Fruit fly (Drosophila melanogaster) whole organism, embryonic: ENCODE data around the gene CG11695.

Experiments used
- Antp ChIP-seq: fragments of 200-800 bp; sonication (Bioruptor generic); optimal IDR thresholded peaks from 3 replicates; lab custom pipeline; 2016; ENCODE audit warnings: missing biosample characterization, missing genetic modification characterization
- B-H2 ChIP-seq: fragments of 200-800 bp; sonication (Bioruptor generic); optimal IDR thresholded peaks from 2 replicates; lab custom pipeline; 2018; ENCODE audit warnings: missing biosample characterization, mild to moderate bottlenecking, missing genetic modification characterization
- Blimp-1 ChIP-seq: fragments of 200-800 bp; sonication (Bioruptor generic); optimal IDR thresholded peaks from 3 replicates; lab custom pipeline; 2018; ENCODE audit warnings: missing biosample characterization, missing genetic modification characterization, mild to moderate bottlenecking, moderate library complexity, missing genetic modification reagents
- C15 ChIP-seq: fragments of 200-800 bp; sonication (Bioruptor generic); IDR thresholded peaks from 3 replicates; pipeline ENCODE4 v1.3.6; 2022; ENCODE audit warnings: missing biosample characterization, missing genetic modification characterization
- CG10462 ChIP-seq: fragments of 200-800 bp; sonication (Bioruptor generic); optimal IDR thresholded peaks from 2 replicates; lab custom pipeline; 2016; ENCODE audit warnings: missing biosample characterization, missing genetic modification characterization
- CG11456 ChIP-seq: fragments of 200-800 bp; sonication (Bioruptor generic); IDR thresholded peaks from 3 replicates; pipeline ENCODE4 v1.3.6; 2022; ENCODE audit warnings: missing biosample characterization, missing genetic modification characterization
- CG13624 ChIP-seq: fragments of 200-800 bp; sonication (Bioruptor generic); optimal IDR thresholded peaks from 2 replicates; lab custom pipeline; 2016; ENCODE audit warnings: missing biosample characterization, missing genetic modification characterization
- CG15479 ChIP-seq: fragments of 200-800 bp; sonication (Bioruptor generic); optimal IDR thresholded peaks from 3 replicates; lab custom pipeline; 2019; ENCODE audit warnings: missing biosample characterization, mild to moderate bottlenecking, missing genetic modification characterization, moderate library complexity
- CG17359 ChIP-seq: fragments of 200-800 bp; sonication (Bioruptor generic); optimal IDR thresholded peaks from 3 replicates; lab custom pipeline; 2018; ENCODE audit warnings: missing biosample characterization, mild to moderate bottlenecking, missing genetic modification characterization, moderate library complexity
- CG17802 ChIP-seq: fragments of 200-800 bp; sonication (Bioruptor generic); optimal IDR thresholded peaks from 2 replicates; lab custom pipeline; 2018; ENCODE audit warnings: missing biosample characterization, mild to moderate bottlenecking, missing genetic modification characterization, moderate library complexity
- CG17829 ChIP-seq: fragments of 200-800 bp; optimal IDR thresholded peaks from 2 replicates; lab custom pipeline; 2019; ENCODE audit warnings: missing biosample characterization, mild to moderate bottlenecking, missing genetic modification characterization, moderate library complexity
- CG31224 ChIP-seq: fragments of 200-800 bp; sonication (Bioruptor generic); IDR thresholded peaks from 2 replicates; pipeline ENCODE4 v1.3.6; 2022; ENCODE audit warnings: missing biosample characterization, missing genetic modification characterization
- CG42726 ChIP-seq: fragments of 200-800 bp; sonication (Bioruptor generic); IDR thresholded peaks from 2 replicates; pipeline ENCODE4 v1.3.6; 2022; ENCODE audit warnings: missing biosample characterization, missing genetic modification characterization; ENCODE audit not compliant: partially characterized antibody
- CG5953 ChIP-seq: fragments of 200-800 bp; sonication (Bioruptor generic); IDR thresholded peaks from 2 replicates; pipeline ENCODE4 v1.3.6; 2022; ENCODE audit warnings: missing biosample characterization, missing genetic modification characterization
- CG6683 ChIP-seq: fragments of 200-800 bp; sonication (Bioruptor generic); optimal IDR thresholded peaks from 2 replicates; lab custom pipeline; 2017; ENCODE audit warnings: missing biosample characterization, mild to moderate bottlenecking, missing genetic modification characterization, missing genetic modification reagents
- CG8290 ChIP-seq, 3 experiments: fragments of 200-800 bp; sonication (Bioruptor generic); optimal IDR thresholded peaks; 2 replicates each; lab custom pipeline; 2016 to 2019; ENCODE audit warnings: missing biosample characterization in 3 of 3, missing genetic modification characterization in 3 of 3, mild to moderate bottlenecking in 2 of 3, moderate library complexity in 1 of 3
- CG9215 ChIP-seq: fragments of 200-800 bp; sonication (Bioruptor generic); IDR thresholded peaks from 2 replicates; pipeline ENCODE4 v1.3.6; 2022; ENCODE audit warnings: missing biosample characterization, missing genetic modification characterization
- CTCF ChIP-seq: fragments of 200-800 bp; sonication (Bioruptor generic); optimal IDR thresholded peaks from 2 replicates; lab custom pipeline; 2017; ENCODE audit warnings: missing biosample characterization, mild to moderate bottlenecking, missing genetic modification characterization, moderate library complexity
- Doc3 ChIP-seq: fragments of 200-800 bp; sonication (Bioruptor generic); IDR thresholded peaks from 3 replicates; pipeline ENCODE4 v1.3.6; 2022; ENCODE audit warnings: missing biosample characterization, missing genetic modification characterization; ENCODE audit not compliant: partially characterized antibody
- E2f1 ChIP-seq: fragments of 200-800 bp; sonication (Bioruptor generic); IDR thresholded peaks from 2 replicates; pipeline ENCODE4 v1.3.6; 2022; ENCODE audit warnings: missing biosample characterization, missing genetic modification characterization
- Ets97D ChIP-seq: fragments of 200-800 bp; sonication (Bioruptor generic); optimal IDR thresholded peaks from 3 replicates; lab custom pipeline; 2016; ENCODE audit warnings: missing biosample characterization, missing genetic modification characterization
- HHEX ChIP-seq: fragments of 200-800 bp; sonication (Bioruptor generic); optimal IDR thresholded peaks from 3 replicates; lab custom pipeline; 2017; ENCODE audit warnings: missing biosample characterization, mild to moderate bottlenecking, missing genetic modification characterization, missing genetic modification reagents
- HmgD ChIP-seq: fragments of 200-800 bp; sonication (Bioruptor generic); optimal IDR thresholded peaks from 3 replicates; lab custom pipeline; 2016; ENCODE audit warnings: missing biosample characterization, missing genetic modification characterization
- Lim3 ChIP-seq: fragments of 200-800 bp; sonication (Bioruptor generic); IDR thresholded peaks from 2 replicates; pipeline ENCODE4 v1.3.6; 2022; ENCODE audit warnings: missing biosample characterization, missing genetic modification characterization
- MBD-R2 ChIP-seq: fragments of 200-800 bp; sonication (Bioruptor generic); IDR thresholded peaks from 2 replicates; pipeline ENCODE4 v1.3.6; 2022; ENCODE audit warnings: missing biosample characterization, missing genetic modification characterization
- Mes4 ChIP-seq: fragments of 200-800 bp; sonication (Bioruptor generic); optimal IDR thresholded peaks from 2 replicates; lab custom pipeline; 2016; ENCODE audit warnings: missing biosample characterization, missing genetic modification characterization
- Nf-YC ChIP-seq: fragments of 200-800 bp; optimal IDR thresholded peaks from 3 replicates; lab custom pipeline; 2019; ENCODE audit warnings: missing biosample characterization, mild to moderate bottlenecking, missing genetic modification characterization, moderate library complexity
- Oaz ChIP-seq: fragments of 200-800 bp; sonication (Bioruptor generic); IDR thresholded peaks from 2 replicates; pipeline ENCODE4 v1.3.6; 2022; ENCODE audit warnings: missing biosample characterization, missing genetic modification characterization
- Scr ChIP-seq: fragments of 200-800 bp; sonication (Bioruptor generic); IDR thresholded peaks from 2 replicates; pipeline ENCODE4 v1.3.6; 2022; ENCODE audit warnings: missing biosample characterization, missing genetic modification characterization; ENCODE audit not compliant: partially characterized antibody
- Sox102F ChIP-seq: fragments of 200-800 bp; sonication (Bioruptor generic); optimal IDR thresholded peaks from 2 replicates; lab custom pipeline; 2018; ENCODE audit warnings: missing biosample characterization, mild to moderate bottlenecking, missing genetic modification characterization, moderate library complexity
- Taf1 ChIP-seq: fragments of 200-800 bp; sonication (Bioruptor generic); IDR thresholded peaks from 2 replicates; pipeline ENCODE4 v1.3.6; 2022; ENCODE audit warnings: missing biosample characterization, missing genetic modification characterization
- Trl ChIP-seq, 3 experiments: fragments of >200 bp in 2 of 3; fragments of 200-800 bp in 1 of 3; sonication (Bioruptor generic) in 1 of 3; optimal IDR thresholded peaks; 2 replicates in 1 of 3; 3 replicates in 2 of 3; lab custom pipeline; 2016 to 2017; ENCODE audit warnings: missing biosample characterization in 1 of 3, missing genetic modification characterization in 1 of 3
- YL-1 ChIP-seq: fragments of 200-800 bp; sonication (Bioruptor generic); optimal IDR thresholded peaks from 3 replicates; lab custom pipeline; 2017; ENCODE audit warnings: missing biosample characterization, mild to moderate bottlenecking, missing genetic modification characterization
- btn ChIP-seq: fragments of 200-800 bp; sonication (Bioruptor generic); optimal IDR thresholded peaks from 2 replicates; lab custom pipeline; 2016; ENCODE audit warnings: missing biosample characterization, missing genetic modification characterization
- da ChIP-seq: fragments of 200-800 bp; sonication (Bioruptor generic); optimal IDR thresholded peaks from 2 replicates; lab custom pipeline; 2016; ENCODE audit warnings: missing biosample characterization, missing genetic modification characterization
- emc ChIP-seq: fragments of 200-800 bp; sonication (Bioruptor generic); optimal IDR thresholded peaks from 2 replicates; lab custom pipeline; 2016; ENCODE audit warnings: missing biosample characterization, missing genetic modification characterization
- fru ChIP-seq: fragments of >200 bp; optimal IDR thresholded peaks from 2 replicates; lab custom pipeline; 2017
- gem ChIP-seq: fragments of 200-800 bp; sonication (Bioruptor generic); optimal IDR thresholded peaks from 2 replicates; lab custom pipeline; 2019; ENCODE audit warnings: missing biosample characterization, mild to moderate bottlenecking, missing genetic modification characterization, moderate library complexity
- gfzf ChIP-seq: fragments of 200-800 bp; sonication (Bioruptor generic); optimal IDR thresholded peaks from 2 replicates; lab custom pipeline; 2016; ENCODE audit warnings: missing biosample characterization, mild to moderate bottlenecking, missing genetic modification characterization, moderate library complexity
- klu ChIP-seq: fragments of 200-800 bp; sonication (Bioruptor generic); IDR thresholded peaks from 2 replicates; pipeline ENCODE4 v1.3.6; 2022; ENCODE audit warnings: missing biosample characterization, missing genetic modification characterization
- lab ChIP-seq: fragments of 200-800 bp; sonication (Bioruptor generic); optimal IDR thresholded peaks from 3 replicates; lab custom pipeline; 2017; ENCODE audit warnings: missing biosample characterization, missing genetic modification characterization, mild to moderate bottlenecking, moderate library complexity, missing genetic modification reagents
- oc ChIP-seq: fragments of 200-800 bp; sonication (Bioruptor generic); optimal IDR thresholded peaks from 2 replicates; lab custom pipeline; 2018; ENCODE audit warnings: missing biosample characterization, mild to moderate bottlenecking, missing genetic modification characterization, moderate library complexity
- pfk ChIP-seq: fragments of 200-800 bp; sonication (Bioruptor generic); optimal IDR thresholded peaks from 2 replicates; lab custom pipeline; 2018; ENCODE audit warnings: missing biosample characterization, mild to moderate bottlenecking, missing genetic modification characterization, moderate library complexity
- sna ChIP-seq: fragments of 200-800 bp; sonication (Bioruptor generic); IDR thresholded peaks from 2 replicates; pipeline ENCODE4 v1.3.6; 2022; ENCODE audit warnings: missing biosample characterization, missing genetic modification characterization; ENCODE audit not compliant: partially characterized antibody
- sug ChIP-seq: fragments of 200-800 bp; optimal IDR thresholded peaks from 2 replicates; lab custom pipeline; 2019; ENCODE audit warnings: missing biosample characterization, mild to moderate bottlenecking, missing genetic modification characterization, moderate library complexity
- tin ChIP-seq: fragments of 200-800 bp; sonication (Bioruptor generic); optimal IDR thresholded peaks from 3 replicates; lab custom pipeline; 2016; ENCODE audit warnings: missing biosample characterization, missing genetic modification characterization
- ttk ChIP-seq: fragments of 200-800 bp; sonication (Bioruptor generic); IDR thresholded peaks from 2 replicates; pipeline ENCODE4 v2.1.2; 2022; ENCODE audit warnings: missing biosample characterization, missing genetic modification characterization
- zfh1 ChIP-seq: fragments of 200-800 bp; sonication (Bioruptor generic); IDR thresholded peaks from 3 replicates; pipeline ENCODE4 v1.3.6; 2022; ENCODE audit warnings: missing biosample characterization, missing genetic modification characterization
- zfh2 ChIP-seq: fragments of 200-800 bp; sonication (Bioruptor generic); optimal IDR thresholded peaks from 2 replicates; lab custom pipeline; 2016; ENCODE audit warnings: missing biosample characterization, missing genetic modification characterization

The CG11695 gene

DNA sequence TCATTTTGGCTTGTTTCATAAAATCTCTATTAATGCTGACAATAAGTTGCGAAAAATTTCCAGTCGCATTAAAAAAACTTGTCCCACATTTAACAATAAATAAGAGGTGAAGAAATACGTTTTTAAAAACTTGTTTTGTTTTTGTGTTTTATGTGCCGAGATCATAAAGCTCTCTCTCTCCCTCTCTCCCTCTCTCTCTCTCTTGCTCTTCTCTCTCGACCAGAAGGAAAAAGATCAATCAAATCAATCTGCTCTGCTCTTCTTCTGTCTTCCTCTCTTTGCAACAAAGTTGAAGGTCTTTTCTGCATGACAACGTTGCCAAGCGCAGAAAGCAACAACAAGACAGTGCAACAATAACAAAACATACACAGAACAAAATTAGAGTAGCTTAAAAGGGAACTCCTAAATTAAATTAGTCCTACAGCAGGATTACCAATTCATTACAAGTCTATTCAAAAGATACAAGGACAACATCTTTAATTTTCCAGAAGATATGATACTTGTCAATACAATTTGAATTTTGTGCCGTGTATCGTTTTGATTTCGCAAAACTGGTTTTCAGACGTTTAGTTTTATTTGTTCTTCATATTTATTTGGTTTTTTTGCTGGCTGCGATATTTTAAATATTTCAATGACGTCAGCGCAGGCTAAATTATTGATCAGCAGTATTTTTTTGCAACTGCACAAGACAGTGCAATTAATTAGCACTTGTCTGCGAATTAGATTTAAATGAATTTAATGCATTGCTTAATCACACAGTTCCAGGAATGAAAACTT is 46.2 kb downstream of the CG11695 start (continued):
- TF ChIP-seq HHEX (GFP tag; lab: Kevin White, UChicago) (peak; percentile 72), YL-1 (GFP tag; lab: Kevin White, UChicago) (no peak), CG17829 (peak; percentile 54), gem (peak; percentile 81), Antp (GFP tag; lab: Kevin White, UChicago) (no peak), CG31224 (GFP tag; lab: Robert Waterston, UW) (peak; percentile 66), gfzf (GFP tag; lab: Kevin White, UChicago) (no peak), CG9215 (GFP tag; lab: Robert Waterston, UW) (peak; percentile 57; the same call in 1 of the 2 replicates), E2f1 (GFP tag; lab: Robert Waterston, UW) (peak; percentile 77), C15 (GFP tag; lab: Robert Waterston, UW) (no peak), Ets97D (GFP tag; lab: Kevin White, UChicago) (peak; percentile 50), CG17802 (tag; lab: Kevin White, UChicago) (no peak), CTCF (GFP tag; lab: Kevin White, UChicago) (peak; percentile 16), HmgD (GFP tag; lab: Kevin White, UChicago) (peak; percentile 6), B-H2 (GFP tag; lab: Kevin White, UChicago) (peak; percentile 3), Trl (optimal IDR thresholded peaks at IDR 0.05; lab: Kevin White, UChicago) (peak; percentile 78 to 93), Trl (GFP tag; optimal IDR thresholded peaks at IDR 0.05; lab: Kevin White, UChicago) (peak; percentile 23), pfk (GFP tag; lab: Kevin White, UChicago) (no peak), Lim3 (GFP tag; lab: Robert Waterston, UW) (no peak), MBD-R2 (GFP tag; lab: Robert Waterston, UW) (peak; percentile 62; the same call in 1 of the 2 replicates), btn (peak; percentile 44), CG6683 (GFP tag; lab: Kevin White, UChicago) (no peak), Mes4 (GFP tag; lab: Kevin White, UChicago) (peak; percentile 61), Sox102F (GFP tag; lab: Kevin White, UChicago) (peak; percentile 79), CG42726 (no peak), CG13624 (peak; percentile 79), CG8290 (GFP tag; optimal IDR thresholded peaks at IDR 0.05; lab: Kevin White, UChicago) (no peak), CG8290 (tag; optimal IDR thresholded peaks at IDR 0.05; lab: Kevin White, UChicago) (peak in 1 of 2 experiments; percentile 85), zfh2 (GFP tag; lab: Kevin White, UChicago) (peak; percentile 73), da (GFP tag; lab: Kevin White, UChicago) (no peak), CG11456 (GFP tag; lab: Robert Waterston, UW) (peak; percentile 83), CG10462 (peak; percentile 22), lab (GFP tag; lab: Kevin White, UChicago) (peak; percentile 85), klu (GFP tag; lab: Robert Waterston, UW) (no peak), tin (GFP tag; lab: Kevin White, UChicago) (peak; percentile 68), Nf-YC (tag; lab: Kevin White, UChicago) (peak; percentile 58), zfh1 (GFP tag; lab: Robert Waterston, UW) (peak; percentile 62; the same call in 1 of the 3 replicates), sug (peak; percentile 49), Scr (GFP tag; lab: Robert Waterston, UW) (no peak), Taf1 (GFP tag; lab: Robert Waterston, UW) (peak; percentile 75), CG15479 (GFP tag; lab: Kevin White, UChicago) (no peak), fru (lab: Kevin White, UChicago) (no peak), Oaz (GFP tag; lab: Robert Waterston, UW) (peak; percentile 83), sna (GFP tag; lab: Robert Waterston, UW) (no peak), emc (GFP tag; lab: Kevin White, UChicago) (peak; percentile 65), oc (tag; lab: Kevin White, UChicago) (peak; percentile 11), Blimp-1 (peak; percentile 50), Doc3 (no peak), CG5953 (GFP tag; lab: Robert Waterston, UW) (peak; percentile 46; the same call in 1 of the 2 replicates), CG17359 (peak; percentile 72), ttk (peak; percentile 72)
